Worm (Caenorhabditis elegans): ENCODE measurements around the gene F54F12.1.
A peak's percentile ranks its signal among the peaks of the same experiment; 100 is the strongest.

The F54F12.1 gene

ce11 chrIII:13064213-13065184, 9.3 kb upstream of the F54F12.1 start:
- TF ChIP-seq nhr-76 (tag; optimal IDR thresholded peaks at IDR 0.05) (no peak), sem-2 (GFP tag; optimal IDR thresholded peaks at IDR 0.05) (no peak), mep-1 (tag; optimal IDR thresholded peaks at IDR 0.05) (peak; percentile 1), mls-2 (tag; optimal IDR thresholded peaks at IDR 0.05) (peak; percentile 76), ceh-43 (GFP tag; optimal IDR thresholded peaks at IDR 0.05) (peak; percentile 51), cnd-1 (tag; optimal IDR thresholded peaks at IDR 0.05) (peak; percentile 22), ces-1 (GFP tag; optimal IDR thresholded peaks at IDR 0.05) (peak; percentile 90)

- TF ChIP-seq nhr-76 (tag; optimal IDR thresholded peaks at IDR 0.05) (no peak), hlh-1 (tag; optimal IDR thresholded peaks at IDR 0.05) (peak; percentile 87)
Measured at ce11 chrIII:13062989-13063388, 7.7 kb upstream of the F54F12.1 start.

DNA sequence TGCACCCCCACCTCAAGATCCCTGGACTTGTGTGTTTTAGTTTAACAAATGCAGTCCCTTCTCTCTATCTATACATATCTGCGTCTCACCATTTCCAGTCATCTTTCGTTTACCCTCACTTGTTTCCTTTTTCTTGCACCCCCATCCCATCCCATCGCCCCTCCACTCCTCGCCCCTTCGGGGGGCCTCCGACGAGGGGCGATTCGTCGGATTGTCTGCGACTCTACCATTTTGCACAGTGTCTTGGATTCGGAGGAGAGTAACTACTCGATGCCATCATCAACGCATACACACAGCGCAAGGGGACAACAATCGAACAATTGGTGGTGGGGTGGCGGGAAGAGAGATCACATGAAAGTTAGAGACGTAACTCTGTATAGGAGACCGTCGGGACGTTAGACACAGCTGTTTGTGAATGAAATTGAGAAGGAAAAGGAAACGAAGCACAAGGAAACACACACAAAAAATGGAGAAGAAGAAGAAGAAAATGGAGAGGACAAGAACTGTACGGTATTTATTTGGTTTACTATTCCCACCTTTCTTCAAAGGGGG, 7.2 kb upstream of the F54F12.1 start:
- TF ChIP-seq M03D4.4 (tag; optimal IDR thresholded peaks at IDR 0.05) (peak; percentile 70), zip-8 (tag; optimal IDR thresholded peaks at IDR 0.05) (no peak), ceh-83 (GFP tag; optimal IDR thresholded peaks at IDR 0.05) (no peak), elt-3 (tag; optimal IDR thresholded peaks at IDR 0.05) (no peak), lsy-2 (tag; optimal IDR thresholded peaks at IDR 0.05) (peak; percentile 57), sem-2 (GFP tag; optimal IDR thresholded peaks at IDR 0.05) (peak; percentile 40), ham-2 (GFP tag; optimal IDR thresholded peaks at IDR 0.05) (peak; percentile 24), lin-32 (GFP tag; optimal IDR thresholded peaks at IDR 0.05) (peak; percentile 66), unc-62 (GFP tag; optimal IDR thresholded peaks at IDR 0.05) (peak; percentile 94), ces-1 (GFP tag; optimal IDR thresholded peaks at IDR 0.05) (peak; percentile 83), snpc-4 (tag; optimal IDR thresholded peaks at IDR 0.05) (no peak), hlh-1 (tag; optimal IDR thresholded peaks at IDR 0.05) (peak; percentile 97), nhr-12 (tag; optimal IDR thresholded peaks at IDR 0.05) (peak; percentile 44), drap-1 (GFP tag; optimal IDR thresholded peaks at IDR 0.05) (peak; percentile 83), ceh-39 (tag; optimal IDR thresholded peaks at IDR 0.05) (peak; percentile 79), bed-3 (GFP tag; optimal IDR thresholded peaks at IDR 0.05) (peak; percentile 27), nhr-2 (tag; optimal IDR thresholded peaks at IDR 0.05) (peak; percentile 80), elt-1 (tag; optimal IDR thresholded peaks at IDR 0.05; ENCODE audit: borderline replicate concordance, insufficient read depth) (peak; percentile 9), lin-13 (tag; optimal IDR thresholded peaks at IDR 0.05) (peak; percentile 42), pha-4 (tag; optimal IDR thresholded peaks at IDR 0.05) (peak; percentile 91), flh-1 (GFP tag; optimal IDR thresholded peaks at IDR 0.05) (no peak), mep-1 (tag; optimal IDR thresholded peaks at IDR 0.05) (peak; percentile 85), cnd-1 (tag; optimal IDR thresholded peaks at IDR 0.05) (peak; percentile 89), tbx-8 (GFP tag; optimal IDR thresholded peaks at IDR 0.05) (peak; percentile 71), mab-5 (tag; optimal IDR thresholded peaks at IDR 0.05) (no peak), unc-39 (tag; optimal IDR thresholded peaks at IDR 0.05) (no peak), ztf-11 (tag; optimal IDR thresholded peaks at IDR 0.05) (peak; percentile 91), sptf-1 (tag; optimal IDR thresholded peaks at IDR 0.05) (peak; percentile 87), ceh-43 (GFP tag; optimal IDR thresholded peaks at IDR 0.05) (peak; percentile 58), nhr-237 (tag; optimal IDR thresholded peaks at IDR 0.05) (peak; percentile 87), unc-120 (tag; optimal IDR thresholded peaks at IDR 0.05; ENCODE audit: poor library complexity, severe bottlenecking) (peak; percentile 100), mls-2 (tag; optimal IDR thresholded peaks at IDR 0.05) (peak; percentile 94), blmp-1 (tag; optimal IDR thresholded peaks at IDR 0.05) (peak; percentile 21), nhr-28 (tag; optimal IDR thresholded peaks at IDR 0.05) (no peak), nhr-76 (tag; optimal IDR thresholded peaks at IDR 0.05) (peak; percentile 26)

All from whole organism, mixed stage, embryonic.